Fruit fly (Drosophila melanogaster) whole organism, larva: ENCODE data around the gene CG18268.

ENCODE experiments used
- noc ChIP-seq: fragments of 200-800 bp; sonication (Bioruptor generic); optimal IDR thresholded peaks from 3 replicates; lab custom pipeline; 2019; ENCODE audit warnings: missing biosample characterization, mild to moderate bottlenecking, missing genetic modification characterization, moderate library complexity

Gene CG18268

DNA sequence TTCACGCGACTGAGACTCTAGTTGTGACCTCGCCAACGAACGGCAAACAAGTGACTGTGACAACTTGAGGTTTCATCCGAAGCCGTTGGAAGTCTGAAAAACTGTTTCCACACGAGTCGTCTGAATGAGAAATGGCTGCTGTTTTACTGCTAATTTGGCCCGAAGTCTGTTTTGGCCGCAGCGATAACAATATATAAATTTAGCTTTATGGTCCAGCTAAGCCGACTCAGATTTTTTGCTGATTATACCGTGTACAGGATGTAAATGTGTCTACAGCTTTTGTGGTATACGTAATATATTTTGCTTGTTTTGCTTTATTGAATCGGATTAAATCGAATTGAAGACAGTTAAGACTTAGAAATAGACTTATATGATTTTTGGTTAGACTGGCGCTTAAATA is at the start of gene CG18268:
CG18268 (minus strand) TSS at position 101 of the 400 bp plus-strand sequence.
- peak; percentile 36 for TF ChIP-seq noc (tag; lab: Kevin White, UChicago)

DNA sequence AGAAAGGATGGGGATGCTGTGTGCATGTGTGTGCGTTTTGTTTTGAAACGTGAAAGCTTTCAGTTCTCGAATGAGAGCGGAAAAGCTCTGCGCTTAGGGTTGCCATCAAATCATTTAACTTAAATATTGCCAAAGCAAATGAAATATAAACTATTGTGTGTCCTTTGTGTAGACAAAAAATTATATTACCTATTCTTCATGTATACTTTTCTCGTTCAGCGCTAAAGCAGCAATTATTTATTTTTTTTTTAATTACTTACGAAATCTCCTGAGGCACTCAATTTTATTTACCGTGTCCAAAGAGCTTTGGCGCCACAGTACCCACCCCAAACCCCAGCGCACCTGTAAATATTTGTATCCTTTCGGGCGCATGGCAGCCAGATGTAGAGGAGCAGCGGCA is 17.3 kb upstream of the CG18268 start:
- TF ChIP-seq noc (tag; lab: Kevin White, UChicago) = no peak

DNA sequence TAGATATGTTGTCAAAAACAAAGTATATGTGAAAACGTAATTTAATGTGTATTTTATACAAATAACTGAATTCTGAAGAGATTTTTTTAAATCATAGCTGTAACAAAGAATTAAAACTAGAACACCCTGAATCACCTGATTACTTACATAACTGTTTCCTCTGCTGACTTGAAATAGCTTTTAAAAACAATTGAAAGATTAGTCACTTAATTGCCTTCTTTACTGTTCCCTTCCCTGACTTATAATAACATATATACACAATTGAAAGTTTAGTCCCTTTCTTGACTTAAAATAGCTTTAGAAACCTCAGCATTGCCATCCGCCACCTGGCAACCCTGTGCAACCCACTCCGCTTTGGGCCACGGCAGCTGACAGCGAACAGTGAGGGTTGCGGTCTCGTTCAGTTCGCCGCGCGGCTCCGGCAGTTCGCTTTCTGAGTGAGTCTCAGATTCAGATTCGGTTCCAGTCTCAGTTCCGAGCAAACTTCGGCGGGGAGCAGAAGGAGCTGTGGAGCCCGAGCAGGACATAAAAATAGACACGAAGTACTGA is 9.8 kb upstream of the CG18268 start, which contains the start of gene CG34384:
CG34384 (plus strand) TSS at position 381 of the 549 bp plus-strand sequence.
- no peak for TF ChIP-seq noc (tag; lab: Kevin White, UChicago)

DNA sequence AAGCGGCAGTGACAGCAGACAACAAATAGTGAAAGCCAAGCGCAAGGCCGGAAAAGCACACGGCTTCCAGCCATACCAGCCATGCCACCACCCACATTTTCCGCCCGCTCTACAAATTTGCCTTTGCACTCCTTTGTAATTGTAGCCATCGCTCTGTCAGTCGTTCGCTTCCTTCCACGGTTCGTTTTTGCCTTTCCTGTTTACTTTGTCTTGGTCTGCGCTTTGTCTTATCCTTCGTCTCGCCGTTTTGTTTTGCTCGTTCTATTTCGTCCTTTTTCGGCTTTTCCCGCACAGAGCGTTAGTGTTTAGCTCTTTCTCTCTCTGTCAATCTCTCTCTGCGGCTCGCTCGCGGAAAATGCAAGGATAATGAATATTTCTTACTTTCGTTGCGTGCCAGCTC is 9.3 kb upstream of the CG18268 start:
- no peak for TF ChIP-seq noc (tag; lab: Kevin White, UChicago)

DNA sequence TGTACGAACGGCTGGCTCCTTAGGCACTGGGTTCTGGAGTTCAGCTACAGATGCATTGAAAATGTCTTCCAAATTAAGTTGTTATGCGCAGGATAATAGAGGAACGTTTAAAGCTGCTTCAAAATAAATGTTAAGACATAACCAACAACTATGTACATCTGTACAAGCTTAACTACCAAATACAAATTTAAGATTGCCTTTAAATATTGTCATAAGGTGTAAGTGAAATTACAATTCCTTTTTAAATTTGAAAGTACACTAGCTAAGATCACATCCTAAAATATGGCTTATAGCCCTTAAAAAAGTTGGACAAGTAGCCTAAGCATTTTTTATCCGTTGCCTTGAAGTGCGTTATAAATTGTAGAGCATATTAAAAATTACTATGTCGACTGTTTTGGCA is 7.3 kb upstream of the CG18268 start, which contains the start of gene CG31473:
CG31473 (plus strand) TSS at position 301 of the 400 bp plus-strand sequence.
- no peak for TF ChIP-seq noc (tag; lab: Kevin White, UChicago)

DNA sequence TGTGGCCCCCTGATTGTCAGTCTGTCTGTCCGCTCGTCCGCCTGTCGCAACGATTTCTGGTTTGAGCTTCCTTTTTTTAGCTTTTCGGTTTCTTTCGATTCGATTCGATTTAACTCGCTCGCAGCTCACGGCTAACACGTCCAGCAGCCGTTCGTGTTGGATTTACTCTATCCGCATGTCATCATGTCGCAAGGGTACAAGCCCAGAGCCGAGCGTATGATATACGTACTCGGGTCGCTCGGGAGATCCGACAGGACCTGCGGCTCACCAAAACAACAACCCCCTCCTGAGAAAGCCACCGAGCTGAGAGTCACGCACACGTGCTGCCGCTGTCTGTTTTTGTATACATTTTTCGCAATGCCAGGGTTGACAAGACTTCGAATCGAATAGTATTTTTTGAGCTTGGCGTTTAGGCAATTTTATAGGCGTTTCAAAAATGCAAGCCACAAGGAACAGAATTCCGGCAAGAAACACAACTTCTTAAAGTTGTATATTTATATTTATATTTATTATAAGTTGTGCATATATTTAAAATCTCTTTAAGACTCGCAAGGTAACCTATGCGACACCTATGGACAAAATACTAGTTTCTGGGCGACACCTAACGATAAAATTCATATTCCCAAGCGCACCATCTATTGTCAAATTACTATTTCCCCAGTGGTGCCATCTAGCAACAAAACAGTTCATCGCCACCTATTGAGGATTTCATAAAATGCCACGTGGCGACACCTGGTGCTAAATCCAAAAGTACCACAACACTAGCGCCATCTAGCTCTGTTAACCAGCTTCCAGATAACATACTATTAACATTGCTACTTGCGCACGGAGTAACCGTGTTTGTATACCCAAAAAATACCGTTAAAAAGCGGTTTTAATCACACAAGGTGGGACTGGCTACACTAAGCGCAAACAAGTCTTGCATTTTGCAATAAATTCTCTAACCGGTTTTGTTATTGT is 5.7 kb upstream of the CG18268 start, which contains the start of the genes CG2993 and sgll:
CG2993 (minus strand) TSS at position 353 of the 960 bp plus-strand sequence.
sgll (plus strand) TSS at position 871 of the 960 bp plus-strand sequence.
- TF ChIP-seq noc (tag; lab: Kevin White, UChicago) = no peak

DNA sequence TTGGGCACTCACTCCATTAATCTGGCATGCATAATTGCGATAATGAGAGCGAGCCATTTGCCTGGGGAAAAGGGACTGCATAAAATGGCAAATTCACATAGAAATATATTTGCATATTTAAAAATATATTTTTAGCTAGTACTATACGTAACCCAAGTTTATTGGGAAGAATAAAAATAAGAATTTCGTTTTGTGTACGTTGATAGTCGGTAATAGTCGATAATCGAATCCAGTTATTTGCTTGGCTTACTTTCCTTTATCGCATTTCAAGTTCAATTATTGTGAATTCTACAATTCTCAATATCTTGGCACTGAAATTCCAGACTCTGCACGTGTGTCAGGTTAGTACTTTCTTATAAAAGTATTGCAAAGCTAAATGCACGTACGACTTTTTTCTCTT is 1.5 kb downstream of the CG18268 start, which contains the start of gene CG3014:
CG3014 (minus strand) TSS at position 101 of the 400 bp plus-strand sequence.
- no peak for TF ChIP-seq noc (tag; lab: Kevin White, UChicago)

DNA sequence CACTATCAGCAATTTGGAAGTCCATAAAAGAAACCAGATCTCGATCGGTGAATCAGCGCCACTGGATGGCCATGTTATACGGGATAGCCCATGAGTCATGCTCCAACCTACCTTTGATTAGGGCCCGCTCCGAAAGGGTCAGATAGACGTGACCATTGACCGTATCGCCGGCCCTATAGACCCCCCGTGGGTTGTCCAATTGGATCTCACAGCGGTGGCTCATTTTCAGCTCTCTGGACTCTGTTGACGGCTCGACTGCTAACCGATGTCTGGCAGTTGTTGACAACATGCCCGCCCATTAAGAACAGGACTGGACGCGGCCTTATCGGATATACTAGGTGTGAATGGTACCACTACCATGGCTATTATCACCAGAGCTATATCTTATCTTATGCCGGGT is 5.7 kb downstream of the CG18268 start, which contains the start of gene CG18744:
CG18744 (minus strand) TSS at position 247 of the 400 bp plus-strand sequence.
- peak; percentile 19 for TF ChIP-seq noc (tag; lab: Kevin White, UChicago)

DNA sequence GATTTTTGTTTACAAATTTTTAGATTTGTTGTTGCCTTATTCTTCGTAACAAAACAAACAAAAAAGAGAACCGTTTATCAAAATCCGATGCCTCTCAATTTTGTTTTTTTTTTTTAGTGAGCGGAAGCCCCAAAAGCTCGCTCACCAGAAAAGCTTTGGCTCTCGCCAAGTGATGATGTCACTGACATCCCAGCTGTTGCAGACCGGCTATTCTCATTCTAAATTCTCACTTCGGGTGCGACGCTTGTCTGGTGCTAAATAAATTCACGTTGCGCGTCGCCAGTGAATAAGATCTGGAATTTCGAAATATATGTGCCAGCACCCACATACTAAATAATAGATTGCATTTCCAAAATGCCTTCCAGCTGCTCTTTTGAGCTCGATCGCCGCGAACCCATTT is 10.4 kb downstream of the CG18268 start, which contains the start of gene CG2641:
CG2641 (plus strand) TSS at position 215 of the 400 bp plus-strand sequence.
- peak; percentile 17 for TF ChIP-seq noc (tag; lab: Kevin White, UChicago)

DNA sequence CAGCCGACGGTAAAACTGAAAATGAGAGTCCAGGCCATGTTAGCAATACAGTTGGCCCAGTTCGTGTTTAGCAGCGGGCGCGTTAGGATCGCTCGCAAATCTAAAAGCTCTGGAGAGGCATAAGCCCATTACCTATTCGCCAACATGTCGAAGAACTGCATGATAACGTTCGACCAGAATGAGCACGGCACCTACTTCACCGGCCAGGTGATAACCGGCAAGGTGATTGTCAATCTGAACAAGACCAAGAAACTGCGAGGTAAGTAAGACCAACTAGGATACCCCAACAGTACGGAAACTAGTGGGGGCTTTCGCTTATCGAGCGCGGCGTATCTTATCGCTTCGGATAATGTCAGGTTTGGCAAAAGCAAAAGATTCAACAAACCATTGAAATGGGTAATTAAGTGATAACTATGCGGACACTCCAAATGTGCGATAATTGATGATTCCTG is 13.6 kb downstream of the CG18268 start, which contains the start of gene CG10086:
CG10086 (plus strand) TSS at position 51 of the 452 bp plus-strand sequence.
- peak; percentile 44 for TF ChIP-seq noc (tag; lab: Kevin White, UChicago)

DNA sequence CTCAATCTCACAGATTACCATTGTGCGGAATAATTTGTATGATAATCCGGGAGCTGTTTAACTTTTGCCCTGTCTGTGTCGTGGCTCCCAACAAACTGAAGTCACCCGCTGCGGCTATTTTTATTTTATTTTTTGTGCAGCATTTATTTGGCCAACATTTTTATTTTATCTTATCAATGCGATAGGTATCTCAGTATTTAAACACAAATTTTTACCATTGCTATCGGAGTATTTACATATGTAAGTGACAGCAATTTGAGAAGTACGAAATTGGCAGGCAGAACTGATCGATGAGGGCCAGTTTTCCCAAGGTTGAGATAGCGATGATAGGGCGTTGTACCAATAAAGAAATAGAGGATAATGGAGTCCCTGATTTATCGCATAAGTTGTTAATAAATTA is 14.1 kb downstream of the CG18268 start, which contains the start of gene CG18746:
CG18746 (minus strand) TSS at position 101 of the 400 bp plus-strand sequence.
- no peak for TF ChIP-seq noc (tag; lab: Kevin White, UChicago)

DNA sequence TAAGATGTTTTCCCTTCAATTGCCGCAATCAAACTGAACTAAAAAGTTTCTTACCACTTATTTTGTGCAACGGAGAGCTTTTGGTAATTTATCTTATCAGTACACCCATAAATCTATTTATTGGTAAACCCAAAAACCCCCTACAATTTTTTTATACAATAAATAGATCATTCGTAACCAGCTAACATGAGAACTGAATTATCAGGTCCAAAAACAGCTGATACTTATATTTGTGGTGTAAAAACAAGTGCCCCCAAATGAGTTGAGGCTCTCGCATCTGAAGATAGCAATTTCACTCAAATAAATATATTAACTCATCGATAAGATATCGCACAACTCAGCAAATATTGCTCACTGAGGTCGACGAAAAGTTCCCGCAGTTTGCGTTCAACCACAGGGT is 16.3 kb downstream of the CG18268 start, which contains the start of gene CG18748:
CG18748 (minus strand) TSS at position 25 of the 400 bp plus-strand sequence.
- TF ChIP-seq noc (tag; lab: Kevin White, UChicago) = peak; percentile 20

DNA sequence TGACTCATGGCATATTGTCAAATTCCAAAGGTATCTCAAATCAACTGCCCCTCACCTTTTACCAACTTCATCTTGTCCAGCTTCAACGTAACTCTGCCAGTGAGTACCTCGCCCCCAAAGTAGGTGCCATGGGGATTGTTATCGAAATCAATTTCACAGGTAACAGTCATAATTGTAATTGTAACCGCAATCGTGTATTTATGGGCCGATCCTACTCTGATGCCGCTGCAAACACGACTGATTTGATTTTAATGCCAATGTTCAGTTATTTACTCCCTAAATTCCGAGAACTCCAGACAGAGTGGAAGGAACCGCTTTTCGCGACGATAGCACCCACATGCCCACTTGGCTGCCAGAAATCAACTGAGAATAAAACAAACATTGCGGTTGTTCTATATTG is 18.4 kb downstream of the CG18268 start, which contains the start of gene CG18745:
CG18745 (minus strand) TSS at position 336 of the 400 bp plus-strand sequence.
- peak; percentile 41 for TF ChIP-seq noc (tag; lab: Kevin White, UChicago)

DNA sequence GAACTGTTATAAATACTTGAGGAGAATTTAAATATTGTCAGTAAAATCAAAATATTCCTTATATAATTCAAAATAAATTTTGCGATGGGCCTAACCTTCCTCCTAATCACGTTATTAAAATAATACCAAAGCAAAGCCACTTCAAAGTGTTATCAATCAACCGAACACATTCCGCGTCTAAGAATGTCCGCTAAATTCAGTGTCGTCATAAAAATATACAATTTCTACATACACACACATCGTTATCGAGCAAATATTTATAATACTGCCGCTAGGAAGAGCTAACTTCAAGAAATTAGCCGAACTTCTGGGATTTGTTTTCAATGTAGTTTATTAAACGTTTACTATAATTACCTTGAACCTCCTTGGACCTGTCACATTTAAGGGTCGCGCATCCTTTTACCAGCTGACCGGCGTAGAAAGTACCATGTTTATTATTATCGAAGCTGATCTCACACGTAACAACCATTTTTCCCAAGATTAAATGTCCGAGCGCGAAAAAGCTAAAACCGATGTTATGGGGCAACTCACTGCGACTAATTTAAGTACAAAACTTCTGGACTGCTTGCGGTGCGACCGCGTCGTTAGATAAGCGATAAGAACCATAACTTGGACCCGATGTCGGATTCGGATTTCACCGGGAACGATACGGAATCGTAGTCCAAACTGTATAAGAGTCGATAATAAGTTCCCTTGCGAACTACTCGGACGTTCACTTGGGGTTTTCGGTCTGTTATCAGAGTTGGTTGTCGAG is 21.1 kb downstream of the CG18268 start, which contains the start of gene CG18747:
CG18747 (minus strand) TSS at position 514 of the 754 bp plus-strand sequence.
- TF ChIP-seq noc (tag; lab: Kevin White, UChicago) = peak; percentile 11
